Fruit fly (Drosophila melanogaster): ENCODE data around the gene CG7208.

CG7208 gene

dm6 chr3R:18223434-18223833 lies 37.9 kb upstream of the CG7208 start, which contains the start of the genes mTerf5 and Non3 (continued):
- TF ChIP-seq CG4282 (GFP tag; optimal IDR thresholded peaks at IDR 0.05) (no peak), CG1647 (GFP tag; optimal IDR thresholded peaks at IDR 0.05) (no peak), sug (tag; optimal IDR thresholded peaks at IDR 0.05) (peak; percentile 62), bcd (GFP tag; optimal IDR thresholded peaks at IDR 0.05) (peak; percentile 44), CG6175 (GFP tag; IDR thresholded peaks at IDR 0.05) (no peak), Dll (GFP tag; IDR thresholded peaks at IDR 0.05; ENCODE audit: partially characterized antibody) (peak; percentile 95), gsb-n (tag; optimal IDR thresholded peaks at IDR 0.05) (peak; percentile 58), ttk (GFP tag; IDR thresholded peaks at IDR 0.05) (no peak), Lpt (GFP tag; optimal IDR thresholded peaks at IDR 0.05) (no peak), Sry-β (GFP tag; optimal IDR thresholded peaks at IDR 0.05) (peak; percentile 6), pita (GFP tag; optimal IDR thresholded peaks at IDR 0.05) (no peak), CG43689 (GFP tag; IDR thresholded peaks at IDR 0.05) (0 out of 2 replicates have a peak, but pooled peaks have one; percentile 12), inv (GFP tag; IDR thresholded peaks at IDR 0.05; ENCODE audit: partially characterized antibody) (peak; percentile 85), scrt (GFP tag; optimal IDR thresholded peaks at IDR 0.05) (peak; percentile 96), CG4328 (GFP tag; optimal IDR thresholded peaks at IDR 0.05) (peak; percentile 41), CG6254 (GFP tag; optimal IDR thresholded peaks at IDR 0.05) (peak; percentile 43), repo (GFP tag; optimal IDR thresholded peaks at IDR 0.05) (peak; percentile 18), ind (GFP tag; optimal IDR thresholded peaks at IDR 0.05) (peak; percentile 68), CG1529 (GFP tag; optimal IDR thresholded peaks at IDR 0.05) (no peak), Sox102F (GFP tag; optimal IDR thresholded peaks at IDR 0.05) (peak; percentile 64), CG31441 (GFP tag; IDR thresholded peaks at IDR 0.05) (peak; percentile 64), dmrt99B (tag; optimal IDR thresholded peaks at IDR 0.05) (no peak), ato (GFP tag; IDR thresholded peaks at IDR 0.05; ENCODE audit: partially characterized antibody) (peak; percentile 45; the same call in 1 of the 2 replicates), mld (GFP tag; IDR thresholded peaks at IDR 0.05; ENCODE audit: partially characterized antibody) (peak; percentile 68; the same call in 1 of the 3 replicates), dati (GFP tag; IDR thresholded peaks at IDR 0.05) (no peak), CG7839 (tag; optimal IDR thresholded peaks at IDR 0.05) (peak; percentile 63), bbx (GFP tag; IDR thresholded peaks at IDR 0.05; ENCODE audit: partially characterized antibody) (peak; percentile 72; the same call in 1 of the 2 replicates), dysf (GFP tag; IDR thresholded peaks at IDR 0.05) (0 out of 3 replicates have a peak, but pooled peaks have one; percentile 36), CrebB (tag; optimal IDR thresholded peaks at IDR 0.05) (no peak), Sox100B (GFP tag; optimal IDR thresholded peaks at IDR 0.05) (peak; percentile 5), sisA (GFP tag; IDR thresholded peaks at IDR 0.05) (peak; percentile 29; the same call in 1 of the 2 replicates), CG10565 (GFP tag; optimal IDR thresholded peaks at IDR 0.05) (no peak), prd (optimal IDR thresholded peaks at IDR 0.05) (no peak), prd (GFP tag; IDR thresholded peaks at IDR 0.05) (peak; percentile 66), unc-4 (GFP tag; IDR thresholded peaks at IDR 0.05; ENCODE audit: partially characterized antibody) (peak; percentile 90), CG18764 (GFP tag; optimal IDR thresholded peaks at IDR 0.05) (peak; percentile 47), Dfd (GFP tag; optimal IDR thresholded peaks at IDR 0.05) (no peak), CG12071 (GFP tag; optimal IDR thresholded peaks at IDR 0.05) (no peak), CG15269 (tag; optimal IDR thresholded peaks at IDR 0.05) (peak; percentile 63), CG3281 (GFP tag; optimal IDR thresholded peaks at IDR 0.05) (peak; percentile 59), CG9215 (GFP tag; IDR thresholded peaks at IDR 0.05) (peak; percentile 46), Elba2 (GFP tag; optimal IDR thresholded peaks at IDR 0.05) (no peak), CG15514 (GFP tag; optimal IDR thresholded peaks at IDR 0.05) (peak; percentile 62), CG10147 (GFP tag; optimal IDR thresholded peaks at IDR 0.05) (peak; percentile 68), HLHmδ (GFP tag; optimal IDR thresholded peaks at IDR 0.05) (no peak), CG32767 (GFP tag; IDR thresholded peaks at IDR 0.05) (peak; percentile 61), Eip74EF (GFP tag; optimal IDR thresholded peaks at IDR 0.05) (no peak), da (GFP tag; optimal IDR thresholded peaks at IDR 0.05) (no peak), CG14050 (GFP tag; IDR thresholded peaks at IDR 0.05) (no peak), CG12659 (GFP tag; optimal IDR thresholded peaks at IDR 0.05) (peak; percentile 75)
